Fruit fly (Drosophila melanogaster): Measurements from ENCODE around the gene inaF-D.

DNA sequence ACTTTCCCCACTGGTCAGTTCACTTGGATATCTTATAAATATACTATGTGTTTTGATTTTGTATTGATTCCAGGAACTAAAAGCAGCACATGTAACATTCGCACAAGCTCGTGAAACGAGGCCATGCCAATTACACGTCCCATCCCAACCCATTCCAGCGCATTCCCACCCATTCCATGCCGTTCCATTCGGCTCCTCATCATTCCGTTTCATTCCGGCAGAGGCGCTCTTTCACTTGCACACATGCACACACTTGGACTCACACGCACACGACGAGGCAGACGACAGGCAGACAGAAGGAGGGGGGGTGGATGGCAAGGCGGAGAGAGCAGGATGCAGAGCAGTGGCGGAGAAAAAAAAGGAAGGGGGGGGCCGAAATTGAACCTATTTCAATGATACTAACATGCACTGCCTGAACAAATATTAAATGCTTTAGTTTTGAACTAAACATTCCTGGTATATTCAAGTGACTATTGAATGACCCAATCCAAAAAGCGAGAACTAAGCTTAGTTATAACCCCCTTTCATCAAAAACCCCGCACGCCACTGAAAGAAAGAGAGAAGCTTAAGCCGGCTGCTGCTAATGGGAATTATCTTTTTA lies 47.2 kb upstream of the inaF-D start:
- TF ChIP-seq CTCF (optimal IDR thresholded peaks at IDR 0.05): no peak
- no peak for TF ChIP-seq CG8478 (optimal IDR thresholded peaks at IDR 0.05)
